Worm (Caenorhabditis elegans) whole organism, L2 larva: Measurements from ENCODE around the gene B0303.11.
A peak's percentile ranks its signal among the peaks of the same experiment; 100 is the strongest.

Experiments
- C34F6.9 ChIP-seq: fragments of 150-350 bp; optimal IDR thresholded peaks from 2 replicates; lab custom pipeline; 2014; ENCODE audit warnings: missing biosample characterization, missing genetic modification characterization
- F13H6.1 ChIP-seq: sonication (generic microtip); optimal IDR thresholded peaks from 2 replicates; lab custom pipeline; 2016; ENCODE audit warnings: missing genetic modification characterization, missing compliant biosample characterization
- Y55F3AM.14 ChIP-seq: fragments of 200-800 bp; sonication (Bioruptor generic); optimal IDR thresholded peaks from 2 replicates; lab custom pipeline; 2018; ENCODE audit warnings: mild to moderate bottlenecking, missing genetic modification characterization, missing compliant biosample characterization
- ama-1 ChIP-seq: fragments of 150-350 bp; optimal IDR thresholded peaks from 2 replicates; lab custom pipeline; 2018; ENCODE audit warnings: inconsistent platforms
- blmp-1 ChIP-seq: sonication (generic microtip); optimal IDR thresholded peaks from 2 replicates; lab custom pipeline; 2017; ENCODE audit warnings: missing genetic modification characterization, mild to moderate bottlenecking, missing compliant biosample characterization, antibody characterized with exemption, moderate library complexity; ENCODE audit not compliant: insufficient read depth
- fos-1 ChIP-seq: fragments of 150-350 bp; optimal IDR thresholded peaks from 2 replicates; lab custom pipeline; 2014; ENCODE audit warnings: missing biosample characterization, missing genetic modification characterization
- lin-13 ChIP-seq: fragments of 150-350 bp; optimal IDR thresholded peaks from 2 replicates; lab custom pipeline; 2014; ENCODE audit warnings: missing biosample characterization, missing genetic modification reagents, missing genetic modification characterization
- mab-5 ChIP-seq: fragments of 150-350 bp; optimal IDR thresholded peaks from 2 replicates; lab custom pipeline; 2014; ENCODE audit warnings: missing biosample characterization, missing genetic modification characterization
- mdl-1 ChIP-seq, 2 experiments: fragments of 150-350 bp in 1 of 2; sonication (generic microtip) in 1 of 2; optimal IDR thresholded peaks; 2 replicates each; lab custom pipeline; 2017; ENCODE audit warnings: missing biosample characterization in 2 of 2, missing genetic modification characterization in 2 of 2
- nhr-11 ChIP-seq: fragments of 150-350 bp; optimal IDR thresholded peaks from 2 replicates; lab custom pipeline; 2014; ENCODE audit warnings: missing biosample characterization, missing genetic modification characterization
- nhr-129 ChIP-seq: fragments of 150-350 bp; optimal IDR thresholded peaks from 2 replicates; lab custom pipeline; 2014; ENCODE audit warnings: missing biosample characterization, missing genetic modification characterization
- sma-3 ChIP-seq: sonication (generic microtip); optimal IDR thresholded peaks from 2 replicates; lab custom pipeline; 2016; ENCODE audit warnings: missing genetic modification reagents, missing genetic modification characterization, missing compliant biosample characterization
- sma-9 ChIP-seq, 2 experiments: fragments of 150-350 bp in 1 of 2; sonication (generic microtip) in 1 of 2; optimal IDR thresholded peaks; 2 replicates each; lab custom pipeline; 2014 to 2016; ENCODE audit warnings: missing genetic modification characterization in 2 of 2, mild to moderate bottlenecking in 1 of 2, missing biosample characterization in 1 of 2, missing compliant biosample characterization in 1 of 2, missing genetic modification reagents in 1 of 2, moderate library complexity in 1 of 2
- snpc-4 ChIP-seq: fragments of 150-350 bp; optimal IDR thresholded peaks from 2 replicates; lab custom pipeline; 2014; ENCODE audit warnings: missing biosample characterization, missing genetic modification characterization
- unc-55 ChIP-seq: fragments of 150-350 bp; sonication (generic microtip); optimal IDR thresholded peaks from 3 replicates; lab custom pipeline; 2014; ENCODE audit warnings: missing biosample characterization, missing genetic modification reagents, missing genetic modification characterization
- zag-1 ChIP-seq: fragments of 150-350 bp; optimal IDR thresholded peaks from 2 replicates; lab custom pipeline; 2014; ENCODE audit warnings: missing biosample characterization, missing genetic modification characterization
- ztf-11 ChIP-seq: sonication (generic microtip); optimal IDR thresholded peaks from 2 replicates; lab custom pipeline; 2017; ENCODE audit warnings: missing biosample characterization, missing genetic modification characterization

Gene B0303.11

DNA sequence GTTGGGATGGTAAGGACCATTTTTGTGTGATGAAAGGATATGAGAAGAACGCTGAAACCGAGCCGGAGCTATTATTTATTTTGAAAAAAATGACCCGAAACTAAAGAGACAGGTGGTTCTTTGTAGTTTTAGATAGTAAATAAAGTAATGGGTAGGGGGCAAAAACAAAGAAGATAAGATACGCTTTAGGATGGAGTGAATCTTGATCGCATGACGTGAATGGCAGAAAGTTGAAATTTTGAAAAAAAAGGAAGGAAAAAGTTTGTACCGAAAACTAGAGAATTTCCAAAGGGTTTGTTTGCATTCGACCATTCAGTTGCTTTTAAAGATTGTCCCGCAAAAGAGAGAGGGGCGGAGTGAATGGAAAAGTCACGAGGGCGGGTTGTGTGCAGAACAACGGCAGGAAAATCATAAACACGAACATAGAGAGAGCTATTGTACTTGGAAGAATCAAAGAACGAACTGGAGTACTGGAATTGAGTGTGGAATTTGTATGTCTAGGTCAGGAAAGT lies 56.3 kb downstream of the B0303.11 start, which contains the start of gene F22B7.9:
Gene F22B7.9 (minus strand): TSS at position 51 of the 512 bp plus-strand sequence.
- TF ChIP-seq sma-3 (GFP tag; lab: Kevin White, UChicago), result peak; percentile 1
- no peak for TF ChIP-seq mdl-1 (tag; optimal IDR thresholded peaks at IDR 0.05; lab: Kevin White, UChicago)
- TF ChIP-seq ama-1 (lab: Kevin White, UChicago), result peak; percentile 86
- TF ChIP-seq nhr-129, result peak; percentile 73
- TF ChIP-seq sma-9 (GFP tag; optimal IDR thresholded peaks at IDR 0.05; lab: Kevin White, UChicago), result peak; percentile 56
- no peak for TF ChIP-seq sma-9 (tag; optimal IDR thresholded peaks at IDR 0.05; lab: Kevin White, UChicago)

DNA sequence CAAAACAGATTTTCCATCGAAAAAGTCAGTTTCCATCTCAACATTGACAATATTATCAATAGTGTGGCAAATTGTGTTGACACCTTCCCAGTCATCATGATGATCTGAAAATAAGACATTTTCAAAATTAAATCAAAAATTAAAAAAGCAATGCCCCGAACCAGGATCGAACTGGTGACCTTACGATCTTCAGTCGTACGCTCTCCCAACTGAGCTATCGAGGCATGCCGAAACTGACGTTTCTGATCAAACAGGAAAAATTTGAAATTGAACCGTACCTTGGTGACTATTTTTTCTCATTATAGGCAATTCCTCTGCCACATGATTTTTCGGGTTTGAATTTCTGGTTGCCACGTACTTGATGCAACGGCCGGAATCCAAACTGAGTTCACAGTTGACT lies 56.8 kb downstream of the B0303.11 start:
- TF ChIP-seq lin-13 (GFP tag; lab: Kevin White, UChicago), result no peak
- no peak for TF ChIP-seq unc-55 (GFP tag; lab: Kevin White, UChicago)
- no peak for TF ChIP-seq ztf-11
- TF ChIP-seq ama-1 (lab: Kevin White, UChicago), result no peak
- TF ChIP-seq fos-1, result no peak
- no peak for TF ChIP-seq C34F6.9 (tag; lab: Kevin White, UChicago)
- no peak for TF ChIP-seq blmp-1 (tag; lab: Kevin White, UChicago)
- TF ChIP-seq Y55F3AM.14 (GFP tag; lab: Kevin White, UChicago), result no peak
- TF ChIP-seq nhr-11 (tag; lab: Kevin White, UChicago), result no peak
- no peak for TF ChIP-seq F13H6.1 (tag; lab: Kevin White, UChicago)
- no peak for TF ChIP-seq zag-1
- TF ChIP-seq snpc-4 (tag; lab: Kevin White, UChicago), result no peak
- no peak for TF ChIP-seq mab-5 (tag; lab: Kevin White, UChicago)
- TF ChIP-seq, all 48 proteins: peak for 0
